Worm (Caenorhabditis elegans) whole organism, late embryonic: Measurements from ENCODE around the gene epn-1.

Experiments
- C38D4.7 ChIP-seq: fragments of 200-800 bp; sonication (Bioruptor generic); optimal IDR thresholded peaks from 2 replicates; lab custom pipeline; 2018; ENCODE audit warnings: mild to moderate bottlenecking, missing genetic modification characterization, moderate library complexity, missing compliant biosample characterization
- F13H6.1 ChIP-seq: sonication (generic microtip); optimal IDR thresholded peaks from 2 replicates; lab custom pipeline; 2016; ENCODE audit warnings: missing genetic modification characterization, missing compliant biosample characterization
- K02D7.2 ChIP-seq: sonication (generic microtip); optimal IDR thresholded peaks from 2 replicates; lab custom pipeline; 2017; ENCODE audit warnings: mild to moderate bottlenecking, missing genetic modification characterization, missing compliant biosample characterization
- Y22D7AL.16 ChIP-seq: sonication (generic microtip); optimal IDR thresholded peaks from 2 replicates; lab custom pipeline; 2016; ENCODE audit warnings: missing genetic modification characterization, missing compliant biosample characterization
- ahr-1 ChIP-seq: sonication (generic microtip); optimal IDR thresholded peaks from 2 replicates; lab custom pipeline; 2016; ENCODE audit warnings: missing genetic modification characterization, missing compliant biosample characterization
- ceh-14 ChIP-seq: sonication (generic microtip); optimal IDR thresholded peaks from 2 replicates; lab custom pipeline; 2016; ENCODE audit warnings: missing genotype, missing genetic modification characterization, missing compliant biosample characterization
- ceh-19 ChIP-seq: fragments of 200-800 bp; sonication (Bioruptor generic); optimal IDR thresholded peaks from 2 replicates; lab custom pipeline; 2018; ENCODE audit warnings: mild to moderate bottlenecking, missing genetic modification characterization, missing compliant biosample characterization
- ceh-22 ChIP-seq: sonication (generic microtip); optimal IDR thresholded peaks from 2 replicates; lab custom pipeline; 2017; ENCODE audit warnings: missing biosample characterization, missing genetic modification characterization
- ceh-30 ChIP-seq: fragments of 150-350 bp; optimal IDR thresholded peaks from 2 replicates; lab custom pipeline; 2014; ENCODE audit warnings: missing biosample characterization, missing genetic modification characterization
- ceh-31 ChIP-seq: sonication (generic microtip); optimal IDR thresholded peaks from 2 replicates; lab custom pipeline; 2016; ENCODE audit warnings: missing genetic modification characterization, missing compliant biosample characterization
- ceh-45 ChIP-seq: fragments of 200-800 bp; sonication (Bioruptor generic); IDR thresholded peaks from 2 replicates; pipeline ENCODE4 v1.3.6; 2022; ENCODE audit warnings: missing genetic modification reagents, missing genetic modification characterization, missing compliant biosample characterization
- ceh-48 ChIP-seq: sonication (generic microtip); optimal IDR thresholded peaks from 2 replicates; lab custom pipeline; 2016; ENCODE audit warnings: missing genetic modification characterization, inconsistent platforms, missing compliant biosample characterization
- che-1 ChIP-seq: sonication (generic microtip); optimal IDR thresholded peaks from 2 replicates; lab custom pipeline; 2016; ENCODE audit warnings: mild to moderate bottlenecking, missing genetic modification characterization, missing compliant biosample characterization
- dmd-4 ChIP-seq: sonication (generic microtip); optimal IDR thresholded peaks from 2 replicates; lab custom pipeline; 2016; ENCODE audit warnings: borderline replicate concordance, missing genetic modification characterization, missing compliant biosample characterization
- elt-2 ChIP-seq: sonication (generic microtip); optimal IDR thresholded peaks from 2 replicates; lab custom pipeline; 2016; ENCODE audit warnings: missing genetic modification reagents, missing genetic modification characterization, missing compliant biosample characterization
- elt-4 ChIP-seq: sonication (generic microtip); optimal IDR thresholded peaks from 2 replicates; lab custom pipeline; 2016; ENCODE audit warnings: missing genetic modification characterization, missing compliant biosample characterization
- ets-4 ChIP-seq: sonication (generic microtip); optimal IDR thresholded peaks from 2 replicates; lab custom pipeline; 2016; ENCODE audit warnings: missing genetic modification characterization, missing compliant biosample characterization
- fax-1 ChIP-seq: sonication (generic microtip); optimal IDR thresholded peaks from 2 replicates; lab custom pipeline; 2016; ENCODE audit warnings: missing genotype, missing genetic modification characterization, missing compliant biosample characterization
- fkh-6 ChIP-seq: sonication (generic microtip); optimal IDR thresholded peaks from 2 replicates; lab custom pipeline; 2016; ENCODE audit warnings: missing genetic modification characterization, missing compliant biosample characterization
- gmeb-2 ChIP-seq: sonication (generic microtip); optimal IDR thresholded peaks from 2 replicates; lab custom pipeline; 2016; ENCODE audit warnings: missing genetic modification characterization, inconsistent platforms, missing compliant biosample characterization
- hlh-13 ChIP-seq: fragments of 200-800 bp; sonication (Bioruptor generic); optimal IDR thresholded peaks from 2 replicates; lab custom pipeline; 2018; ENCODE audit warnings: mild to moderate bottlenecking, missing genetic modification characterization, missing compliant biosample characterization
- hlh-15 ChIP-seq: sonication (generic microtip); optimal IDR thresholded peaks from 2 replicates; lab custom pipeline; 2016; ENCODE audit warnings: missing genetic modification characterization, missing compliant biosample characterization
- hlh-6 ChIP-seq: sonication (generic microtip); optimal IDR thresholded peaks from 2 replicates; lab custom pipeline; 2016; ENCODE audit warnings: missing genotype, missing genetic modification characterization, missing compliant biosample characterization
- hlh-8 ChIP-seq: sonication (generic microtip); optimal IDR thresholded peaks from 2 replicates; lab custom pipeline; 2016; ENCODE audit warnings: missing genotype, missing genetic modification characterization, missing compliant biosample characterization
- lim-6 ChIP-seq: sonication (generic microtip); optimal IDR thresholded peaks from 2 replicates; lab custom pipeline; 2016; ENCODE audit warnings: missing genetic modification characterization, missing compliant biosample characterization
- lin-11 ChIP-seq: fragments of 200-800 bp; sonication (Bioruptor generic); optimal IDR thresholded peaks from 2 replicates; lab custom pipeline; 2018; ENCODE audit warnings: mild to moderate bottlenecking, missing genetic modification characterization, missing compliant biosample characterization
- nfya-1 ChIP-seq: sonication (generic microtip); optimal IDR thresholded peaks from 2 replicates; lab custom pipeline; 2017; ENCODE audit warnings: missing genetic modification characterization, mild to moderate bottlenecking, missing compliant biosample characterization, antibody characterized with exemption, moderate library complexity
- nhr-11 ChIP-seq: fragments of 150-350 bp; optimal IDR thresholded peaks from 2 replicates; lab custom pipeline; 2014; ENCODE audit warnings: missing biosample characterization, missing genetic modification characterization
- npax-4 ChIP-seq: sonication (generic microtip); optimal IDR thresholded peaks from 2 replicates; lab custom pipeline; 2016; ENCODE audit warnings: missing genetic modification characterization, missing compliant biosample characterization
- odd-2 ChIP-seq: sonication (generic microtip); optimal IDR thresholded peaks from 2 replicates; lab custom pipeline; 2017; ENCODE audit warnings: antibody characterized with exemption, mild to moderate bottlenecking, missing genetic modification characterization, missing compliant biosample characterization
- pat-9 ChIP-seq: fragments of 200-800 bp; sonication (Bioruptor generic); optimal IDR thresholded peaks from 2 replicates; lab custom pipeline; 2018; ENCODE audit warnings: mild to moderate bottlenecking, missing genetic modification characterization, moderate library complexity, missing compliant biosample characterization
- pha-2 ChIP-seq: sonication (generic microtip); optimal IDR thresholded peaks from 2 replicates; lab custom pipeline; 2017; ENCODE audit warnings: mild to moderate bottlenecking, missing genetic modification characterization, missing compliant biosample characterization
- pha-4 ChIP-seq: fragments of 150-350 bp; optimal IDR thresholded peaks from 2 replicates; lab custom pipeline; 2018; ENCODE audit warnings: missing biosample characterization, missing genetic modification reagents, missing genetic modification characterization
- pqm-1 ChIP-seq: sonication (generic microtip); optimal IDR thresholded peaks from 2 replicates; lab custom pipeline; 2016; ENCODE audit warnings: missing genetic modification characterization, missing compliant biosample characterization
- pros-1 ChIP-seq: fragments of 150-350 bp; optimal IDR thresholded peaks from 2 replicates; lab custom pipeline; 2014; ENCODE audit warnings: missing biosample characterization, missing genetic modification reagents, missing genetic modification characterization
- ref-2 ChIP-seq: sonication (generic microtip); optimal IDR thresholded peaks from 2 replicates; lab custom pipeline; 2016; ENCODE audit warnings: missing genetic modification characterization, missing compliant biosample characterization
- sdc-2 ChIP-seq: sonication (generic microtip); optimal IDR thresholded peaks from 2 replicates; lab custom pipeline; 2016; ENCODE audit warnings: missing genotype, missing genetic modification characterization, missing compliant biosample characterization
- sox-2 ChIP-seq: fragments of 200-800 bp; sonication (Bioruptor generic); IDR thresholded peaks from 2 replicates; pipeline ENCODE4 v1.3.6; 2022; ENCODE audit warnings: missing genetic modification reagents, missing genetic modification characterization, missing compliant biosample characterization
- sox-4 ChIP-seq: sonication (generic microtip); optimal IDR thresholded peaks from 2 replicates; lab custom pipeline; 2017; ENCODE audit warnings: mild to moderate bottlenecking, missing genetic modification characterization, inconsistent platforms, missing compliant biosample characterization
- syd-9 ChIP-seq: sonication (generic microtip); optimal IDR thresholded peaks from 2 replicates; lab custom pipeline; 2016; ENCODE audit warnings: mild to moderate bottlenecking, missing genetic modification characterization, moderate library complexity, missing compliant biosample characterization
- tbx-2 ChIP-seq: sonication (generic microtip); optimal IDR thresholded peaks from 2 replicates; lab custom pipeline; 2016; ENCODE audit warnings: missing genetic modification characterization, missing compliant biosample characterization
- tbx-7 ChIP-seq: sonication (generic microtip); optimal IDR thresholded peaks from 2 replicates; lab custom pipeline; 2016; ENCODE audit warnings: missing genotype, missing genetic modification characterization, missing compliant biosample characterization
- unc-3 ChIP-seq, 2 experiments: fragments of 200-800 bp in 1 of 2; sonication (Bioruptor generic) in 1 of 2; sonication (generic microtip) in 1 of 2; conservative IDR thresholded peaks in 1 of 2; optimal IDR thresholded peaks in 1 of 2; 2 replicates each; pipeline versions ENCODE4 v1.3.6 to Lab custom; 2016 to 2022; ENCODE audit warnings: missing compliant biosample characterization in 2 of 2, missing genetic modification characterization in 2 of 2, missing genetic modification reagents in 1 of 2
- unc-55 ChIP-seq: sonication (generic microtip); optimal IDR thresholded peaks from 2 replicates; lab custom pipeline; 2017; ENCODE audit warnings: missing biosample characterization, missing genetic modification reagents, missing genetic modification characterization

epn-1 gene

ce11 chrX:14849054-14849453 is 30.7 kb upstream of the epn-1 start, which contains the start of gene acd-3:
Gene acd-3 (plus strand): TSS chrX:14849275.
- no peak for TF ChIP-seq tbx-2 (tag; lab: Kevin White, UChicago)
- no peak for TF ChIP-seq hlh-8
- TF ChIP-seq tbx-7 = no peak
- no peak for TF ChIP-seq ceh-45

ce11 chrX:14845637-14846036 is 27.3 kb upstream of the epn-1 start, which contains the start of gene egrh-1:
Gene egrh-1 (plus strand): TSS chrX:14845937.
- no peak for TF ChIP-seq fax-1 (tag; lab: Kevin White, UChicago)
- no peak for TF ChIP-seq K02D7.2 (tag; lab: Kevin White, UChicago)
- no peak for TF ChIP-seq hlh-15 (tag; lab: Kevin White, UChicago)
- no peak for TF ChIP-seq syd-9 (tag; lab: Kevin White, UChicago)
- no peak for TF ChIP-seq tbx-7
- TF ChIP-seq nhr-11 (tag; lab: Kevin White, UChicago) = no peak

ce11 chrX:14844481-14844880 is 26.2 kb upstream of the epn-1 start:
- TF ChIP-seq ref-2 (tag; lab: Kevin White, UChicago) = no peak
- no peak for TF ChIP-seq pat-9 (tag; lab: Kevin White, UChicago)
- no peak for TF ChIP-seq F13H6.1
- no peak for TF ChIP-seq K02D7.2 (tag; lab: Kevin White, UChicago)
- no peak for TF ChIP-seq unc-3 (GFP tag; conservative IDR thresholded peaks at IDR 0.05; lab: Robert Waterston, UW)
- TF ChIP-seq unc-3 (tag; optimal IDR thresholded peaks at IDR 0.05; lab: Kevin White, UChicago) = no peak
- TF ChIP-seq pros-1 (tag; lab: Kevin White, UChicago) = no peak
- TF ChIP-seq elt-2 (tag; lab: Kevin White, UChicago) = no peak
- no peak for TF ChIP-seq ahr-1 (tag; lab: Kevin White, UChicago)
- no peak for TF ChIP-seq npax-4
- TF ChIP-seq ets-4 (tag; lab: Kevin White, UChicago) = no peak

- TF ChIP-seq ets-4 (tag; lab: Kevin White, UChicago) (no peak), pha-4 (no peak), pros-1 (tag; lab: Kevin White, UChicago) (no peak), sox-4 (tag; lab: Kevin White, UChicago) (no peak), nhr-11 (tag; lab: Kevin White, UChicago) (no peak), ceh-22 (no peak), hlh-6 (tag; lab: Kevin White, UChicago) (no peak), hlh-15 (tag; lab: Kevin White, UChicago) (no peak), gmeb-2 (tag; lab: Kevin White, UChicago) (no peak), fkh-6 (tag; lab: Kevin White, UChicago) (no peak), npax-4 (no peak), elt-2 (tag; lab: Kevin White, UChicago) (no peak), pha-2 (tag; lab: Kevin White, UChicago) (no peak), elt-4 (tag; lab: Kevin White, UChicago) (no peak), ceh-19 (no peak), pqm-1 (tag; lab: Kevin White, UChicago) (no peak), lim-6 (tag; lab: Kevin White, UChicago) (no peak), ceh-31 (tag; lab: Kevin White, UChicago) (no peak), che-1 (tag; lab: Kevin White, UChicago) (no peak)
Measured at ce11 chrX:14842846-14843369, 24.6 kb upstream of the epn-1 start.

- TF ChIP-seq sox-2 (GFP tag; lab: Robert Waterston, UW) = no peak
- peak; percentile 14 for TF ChIP-seq F13H6.1
- TF ChIP-seq C38D4.7 (GFP tag; lab: Kevin White, UChicago) = no peak
- no peak for TF ChIP-seq lin-11 (tag; lab: Kevin White, UChicago)
- no peak for TF ChIP-seq nhr-11 (tag; lab: Kevin White, UChicago)
- peak; percentile 68 for TF ChIP-seq ref-2 (tag; lab: Kevin White, UChicago)
- peak; percentile 90 for TF ChIP-seq nfya-1 (tag; lab: Kevin White, UChicago)
- no peak for TF ChIP-seq ceh-48 (tag; lab: Kevin White, UChicago)
- TF ChIP-seq ceh-30 (tag; lab: Kevin White, UChicago) = no peak
- TF ChIP-seq lim-6 (tag; lab: Kevin White, UChicago) = peak; percentile 41
- peak; percentile 41 for TF ChIP-seq unc-55
- TF ChIP-seq dmd-4 (tag; lab: Kevin White, UChicago) = peak; percentile 29
- TF ChIP-seq hlh-13 (GFP tag; lab: Kevin White, UChicago) = no peak
- peak; percentile 79 for TF ChIP-seq sdc-2 (tag; lab: Kevin White, UChicago)
- no peak for TF ChIP-seq odd-2 (tag; lab: Kevin White, UChicago)
- TF ChIP-seq Y22D7AL.16 (tag; lab: Kevin White, UChicago) = no peak
- no peak for TF ChIP-seq npax-4
- no peak for TF ChIP-seq sox-4 (tag; lab: Kevin White, UChicago)
- TF ChIP-seq ceh-14 = peak; percentile 76
Measured at ce11 chrX:14841030-14841429, 22.7 kb upstream of the epn-1 start.
